Fruit fly (Drosophila melanogaster): ENCODE measurements around the gene hoe2.

hoe2 gene

dm6 chr2L:4981278-4981966 lies 45.2 kb upstream of the hoe2 start, which contains the start of the genes CG8892 and CG34126 (continued):
- TF ChIP-seq lola (GFP tag; optimal IDR thresholded peaks at IDR 0.05) (peak in 1 of 3 experiments; percentile 98), en (GFP tag; optimal IDR thresholded peaks at IDR 0.05) (peak; percentile 91), MESR4 (GFP tag; optimal IDR thresholded peaks at IDR 0.05) (peak; percentile 66), gsb (GFP tag; IDR thresholded peaks at IDR 0.05) (peak; percentile 91), corto (GFP tag; optimal IDR thresholded peaks at IDR 0.05) (peak; percentile 95), tgo (GFP tag; IDR thresholded peaks at IDR 0.05) (peak; percentile 97), tna (GFP tag; IDR thresholded peaks at IDR 0.05; ENCODE audit: partially characterized antibody) (no peak), CG4854 (GFP tag; optimal IDR thresholded peaks at IDR 0.05) (peak; percentile 95), CG14014 (GFP tag; IDR thresholded peaks at IDR 0.05) (peak; percentile 95), E2f1 (GFP tag; IDR thresholded peaks at IDR 0.05) (peak; percentile 94), unc-4 (GFP tag; IDR thresholded peaks at IDR 0.05; ENCODE audit: partially characterized antibody) (0 out of 2 replicates have a peak, but pooled peaks have one; percentile 27), nmo (GFP tag; optimal IDR thresholded peaks at IDR 0.05) (peak; percentile 98), crc (GFP tag; optimal IDR thresholded peaks at IDR 0.05) (peak; percentile 85), sr (GFP tag; IDR thresholded peaks at IDR 0.05) (peak; percentile 58; the same call in 2 of the 3 replicates), pnt (GFP tag; optimal IDR thresholded peaks at IDR 0.05) (peak; percentile 97), pb (GFP tag; optimal IDR thresholded peaks at IDR 0.05) (peak; percentile 85), CG4282 (GFP tag; optimal IDR thresholded peaks at IDR 0.05) (peak; percentile 88), CG15514 (GFP tag; optimal IDR thresholded peaks at IDR 0.05) (peak; percentile 93), CG34376 (GFP tag; optimal IDR thresholded peaks at IDR 0.05) (peak; percentile 97), CG2129 (GFP tag; IDR thresholded peaks at IDR 0.05; ENCODE audit: partially characterized antibody) (no peak), CG9797 (GFP tag; optimal IDR thresholded peaks at IDR 0.05) (peak; percentile 65), HLH3B (GFP tag; IDR thresholded peaks at IDR 0.05) (peak; percentile 94), grn (GFP tag; optimal IDR thresholded peaks at IDR 0.05) (peak; percentile 86), GATAe (GFP tag; conservative IDR thresholded peaks at IDR 0.05) (peak; percentile 89), CG1233 (GFP tag; optimal IDR thresholded peaks at IDR 0.05) (peak; percentile 97), CG12236 (GFP tag; optimal IDR thresholded peaks at IDR 0.05) (peak; percentile 87), tin (GFP tag; optimal IDR thresholded peaks at IDR 0.05) (peak; percentile 99), Oaz (GFP tag; IDR thresholded peaks at IDR 0.05) (peak; percentile 90), ttk (GFP tag; IDR thresholded peaks at IDR 0.05) (peak; percentile 93), ash1 (GFP tag; optimal IDR thresholded peaks at IDR 0.05) (peak; percentile 86), Hand (GFP tag; optimal IDR thresholded peaks at IDR 0.05) (peak; percentile 82), tio (GFP tag; optimal IDR thresholded peaks at IDR 0.05) (peak; percentile 98), CG1602 (GFP tag; optimal IDR thresholded peaks at IDR 0.05) (peak; percentile 99), fru (optimal IDR thresholded peaks at IDR 0.05) (no peak), bsh (GFP tag; optimal IDR thresholded peaks at IDR 0.05) (peak; percentile 75 to 94), Kr (GFP tag; optimal IDR thresholded peaks at IDR 0.05) (peak; percentile 61), zfh1 (GFP tag; IDR thresholded peaks at IDR 0.05) (peak; percentile 96), CG11085 (GFP tag; IDR thresholded peaks at IDR 0.05) (peak; percentile 94), mirr (GFP tag; optimal IDR thresholded peaks at IDR 0.05) (peak; percentile 95), ap (GFP tag; IDR thresholded peaks at IDR 0.05) (peak; percentile 85), lov (optimal IDR thresholded peaks at IDR 0.05) (no peak), lov (GFP tag; IDR thresholded peaks at IDR 0.05) (peak; percentile 72; the same call in 2 of the 3 replicates), CG17802 (tag; optimal IDR thresholded peaks at IDR 0.05) (peak; percentile 90), Dip2 (GFP tag; IDR thresholded peaks at IDR 0.05) (peak; percentile 71), CG7987 (GFP tag; optimal IDR thresholded peaks at IDR 0.05) (peak; percentile 92), Hsf (GFP tag; optimal IDR thresholded peaks at IDR 0.05) (peak; percentile 99), kni (GFP tag; optimal IDR thresholded peaks at IDR 0.05) (peak; percentile 98), BtbVII (GFP tag; optimal IDR thresholded peaks at IDR 0.05) (peak; percentile 97), pan (optimal IDR thresholded peaks at IDR 0.05) (no peak), pan (GFP tag; optimal IDR thresholded peaks at IDR 0.05 in 1 of 2, IDR thresholded peaks at IDR 0.05 in 1 of 2) (peak in 1 of 2 experiments; percentile 94)

Data from whole organism, embryonic.